Fruit fly (Drosophila melanogaster): ENCODE results near the gene RnrL.
A peak's percentile ranks its signal among the peaks of the same experiment; 100 is the strongest.

RnrL gene

DNA sequence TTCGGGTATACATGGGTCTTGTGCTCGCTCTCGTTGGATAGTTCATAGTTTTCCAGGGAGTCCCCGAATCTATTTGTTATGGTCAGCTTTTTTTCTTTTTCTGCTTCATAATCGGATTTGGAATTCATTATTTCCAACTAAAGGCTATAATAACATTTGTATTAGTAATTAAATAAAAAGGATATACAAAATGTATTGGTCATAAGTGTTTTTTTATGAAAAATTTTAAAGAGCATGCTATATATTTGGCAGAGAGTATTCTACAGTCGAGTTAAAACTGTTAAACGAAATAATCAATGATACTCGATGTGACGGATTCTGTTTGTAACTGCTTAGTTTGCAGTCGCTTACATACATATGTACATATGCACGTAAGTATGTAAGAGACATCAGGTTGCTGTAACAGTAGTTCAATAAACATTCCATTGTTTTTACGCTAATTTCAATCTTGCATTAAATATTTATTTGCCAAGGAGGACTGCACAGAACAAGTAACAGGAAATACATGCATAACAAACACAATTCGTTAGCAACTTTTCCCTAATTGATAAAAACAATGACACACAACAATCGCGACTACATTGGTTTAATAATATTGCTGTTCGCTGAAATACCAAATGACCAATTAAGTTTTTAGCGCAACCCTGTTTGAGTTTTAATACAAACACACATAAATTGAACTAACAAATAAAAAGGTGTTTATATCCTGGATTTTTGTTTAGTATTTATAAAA lies 28.5 kb downstream of the RnrL start:
- TF ChIP-seq kay (GFP tag; ENCODE audit: borderline replicate concordance) (peak; percentile 93), pad (GFP tag; optimal IDR thresholded peaks at IDR 0.05) (no peak), tj (GFP tag; optimal IDR thresholded peaks at IDR 0.05) (peak; percentile 30)

DNA sequence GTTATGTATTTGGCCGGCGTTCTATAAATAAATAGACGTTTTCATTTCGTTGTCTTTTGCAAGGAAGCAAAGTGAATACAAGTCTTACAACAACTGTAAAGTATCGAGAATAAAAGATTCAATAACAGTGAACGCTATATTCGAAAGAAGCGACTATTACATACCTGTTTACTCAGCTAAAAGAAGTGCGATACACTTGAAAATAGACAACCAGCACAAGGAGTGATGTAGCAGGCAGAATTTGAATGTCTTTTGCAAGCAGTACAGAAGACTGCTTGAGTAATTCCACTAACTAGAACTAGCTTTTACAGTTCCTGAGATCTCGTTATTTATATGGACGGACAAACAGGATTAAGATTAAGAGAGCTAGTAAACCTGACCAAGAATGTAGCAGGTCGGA lies 29.4 kb downstream of the RnrL start:
- peak; percentile 75 for TF ChIP-seq kay (GFP tag; ENCODE audit: borderline replicate concordance)
- no peak for TF ChIP-seq CG11617 (GFP tag; optimal IDR thresholded peaks at IDR 0.05)
- TF ChIP-seq CG33017 (tag; optimal IDR thresholded peaks at IDR 0.05), result no peak
- peak; percentile 4 for TF ChIP-seq tj (GFP tag; optimal IDR thresholded peaks at IDR 0.05)
- no peak for TF ChIP-seq Mnt (GFP tag; optimal IDR thresholded peaks at IDR 0.05)
- no peak for TF ChIP-seq CG12768 (GFP tag; optimal IDR thresholded peaks at IDR 0.05)
- no peak for TF ChIP-seq toe (GFP tag; optimal IDR thresholded peaks at IDR 0.05)
- no peak for TF ChIP-seq Hr96 (GFP tag; optimal IDR thresholded peaks at IDR 0.05)
- no peak for TF ChIP-seq Crg-1 (GFP tag; optimal IDR thresholded peaks at IDR 0.05)
- no peak for TF ChIP-seq pad (GFP tag; optimal IDR thresholded peaks at IDR 0.05)
- TF ChIP-seq CG1620 (GFP tag; optimal IDR thresholded peaks at IDR 0.05), result no peak

- TF ChIP-seq kay (GFP tag; ENCODE audit: borderline replicate concordance) (peak; percentile 93), CG7101 (tag; optimal IDR thresholded peaks at IDR 0.05) (no peak)
Observed at dm6 chr2L:10294798-10295669, 32.7 kb downstream of the RnrL start, which contains the start of gene Hand. Hand (minus strand) TSS chr2L:10295385.

DNA sequence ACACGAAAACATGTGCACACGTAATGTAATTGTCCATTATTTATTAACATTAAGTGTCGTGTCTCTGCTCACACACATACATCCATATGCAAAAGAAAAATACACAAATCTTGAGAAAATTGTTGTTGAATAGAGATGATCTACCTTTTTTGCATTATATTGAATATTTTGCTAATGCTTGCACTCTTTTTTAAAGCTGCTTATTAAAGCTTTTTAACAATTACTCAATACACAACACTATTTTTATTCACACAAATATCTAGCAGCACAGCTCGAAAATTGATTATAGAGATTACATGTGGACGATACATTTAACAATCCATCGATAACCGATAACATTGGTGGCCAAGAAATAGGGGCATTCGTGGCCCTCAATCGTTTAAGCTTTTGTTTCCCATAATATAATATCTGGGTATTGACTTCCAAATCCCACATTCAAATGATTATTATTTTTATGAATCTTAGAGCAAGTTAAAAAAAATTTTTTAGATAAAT lies 35.6 kb downstream of the RnrL start, which contains the start of gene Ufd4:
Ufd4 (minus strand) TSS at position 300 of the 495 bp plus-strand sequence.
- TF ChIP-seq Clk (GFP tag; optimal IDR thresholded peaks at IDR 0.05) (no peak), ovo (GFP tag; optimal IDR thresholded peaks at IDR 0.05) (no peak), CG5204 (GFP tag; optimal IDR thresholded peaks at IDR 0.05) (no peak), Mnt (GFP tag; optimal IDR thresholded peaks at IDR 0.05) (peak; percentile 56), CG7101 (tag; optimal IDR thresholded peaks at IDR 0.05) (peak; percentile 55), CG14711 (tag; optimal IDR thresholded peaks at IDR 0.05) (peak; percentile 58), cnc (optimal IDR thresholded peaks at IDR 0.05) (no peak), CG7045 (GFP tag; optimal IDR thresholded peaks at IDR 0.05) (peak; percentile 61), bab1 (GFP tag; optimal IDR thresholded peaks at IDR 0.05) (peak; percentile 68), CG1620 (GFP tag; optimal IDR thresholded peaks at IDR 0.05) (peak; percentile 14), Crg-1 (GFP tag; optimal IDR thresholded peaks at IDR 0.05) (no peak), pad (GFP tag; optimal IDR thresholded peaks at IDR 0.05) (no peak), tj (GFP tag; optimal IDR thresholded peaks at IDR 0.05) (peak; percentile 1), Hr96 (GFP tag; optimal IDR thresholded peaks at IDR 0.05) (no peak), CG11617 (GFP tag; optimal IDR thresholded peaks at IDR 0.05) (peak; percentile 53), CG33017 (tag; optimal IDR thresholded peaks at IDR 0.05) (peak; percentile 62), CG12768 (GFP tag; optimal IDR thresholded peaks at IDR 0.05) (peak; percentile 30), cic (GFP tag; optimal IDR thresholded peaks at IDR 0.05) (peak; percentile 14), kay (GFP tag; ENCODE audit: borderline replicate concordance) (no peak), toe (GFP tag; optimal IDR thresholded peaks at IDR 0.05) (no peak)

DNA sequence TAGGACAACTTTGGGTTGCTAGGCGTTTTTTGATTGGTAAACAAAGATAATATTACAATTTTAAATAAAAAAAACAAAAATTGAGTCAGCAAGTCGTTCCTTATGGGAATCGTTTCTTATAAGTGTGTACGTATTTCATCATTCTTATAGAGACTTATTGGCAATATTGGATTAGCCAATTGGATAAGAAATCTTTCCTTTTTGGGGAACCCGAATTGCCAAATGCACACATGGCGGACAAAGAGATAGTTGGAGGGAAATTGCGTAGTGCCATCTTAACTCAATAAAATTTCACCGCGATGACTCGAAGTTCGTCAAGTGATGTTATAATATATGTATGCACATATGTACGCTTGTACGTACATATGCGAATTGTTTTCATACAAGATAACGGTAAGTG lies 36.5 kb downstream of the RnrL start:
- TF ChIP-seq CG7045 (GFP tag; optimal IDR thresholded peaks at IDR 0.05) (no peak), kay (GFP tag; ENCODE audit: borderline replicate concordance) (peak; percentile 61)

DNA sequence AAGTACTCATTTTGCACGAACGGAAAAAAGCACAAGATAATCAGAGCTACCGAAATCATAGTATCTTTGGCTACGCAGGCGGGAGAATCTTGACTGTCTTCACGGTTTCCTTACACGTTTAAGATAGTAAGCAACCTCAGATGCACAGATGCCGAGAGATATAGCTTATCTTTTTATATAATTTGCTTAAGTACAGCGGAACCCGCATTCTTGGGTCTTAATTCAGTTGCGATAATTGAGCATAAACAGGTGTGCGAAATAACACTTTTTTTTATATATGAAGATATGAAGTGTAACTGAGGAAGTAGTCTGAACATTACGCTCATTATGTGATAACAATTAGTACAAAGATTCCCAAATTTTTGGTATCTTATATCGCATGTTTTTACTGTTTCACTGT lies 47.0 kb downstream of the RnrL start, which contains the start of gene CG34043:
CG34043 (minus strand) TSS at position 101 of the 400 bp plus-strand sequence.
- TF ChIP-seq kay (GFP tag; ENCODE audit: borderline replicate concordance) (no peak), cnc (optimal IDR thresholded peaks at IDR 0.05) (no peak), CG7101 (tag; optimal IDR thresholded peaks at IDR 0.05) (no peak), toe (GFP tag; optimal IDR thresholded peaks at IDR 0.05) (no peak), cic (GFP tag; optimal IDR thresholded peaks at IDR 0.05) (no peak)

DNA sequence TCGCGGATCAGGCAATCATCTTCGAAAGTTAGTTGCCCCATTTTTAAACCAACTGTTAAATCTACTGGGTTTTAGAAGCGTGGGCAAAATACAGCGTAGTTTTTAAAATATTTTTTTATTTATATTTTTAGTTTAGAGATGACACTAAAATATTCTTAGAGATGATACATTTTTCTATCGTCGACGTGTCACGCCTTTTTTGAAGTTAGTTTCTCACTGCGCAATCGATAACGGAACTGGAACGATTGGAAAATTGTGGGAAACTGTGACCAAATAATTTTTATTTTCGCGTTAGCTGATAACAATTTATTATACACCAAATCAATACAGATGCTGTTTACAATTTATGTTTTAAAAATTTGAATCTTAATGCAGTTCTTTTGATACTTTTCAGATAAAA lies 49.1 kb downstream of the RnrL start, which contains the start of gene Utx:
Utx (minus strand) TSS at position 154 of the 400 bp plus-strand sequence.
- TF ChIP-seq CG1620 (GFP tag; optimal IDR thresholded peaks at IDR 0.05) (peak; percentile 24), tj (GFP tag; optimal IDR thresholded peaks at IDR 0.05) (no peak), Mnt (GFP tag; optimal IDR thresholded peaks at IDR 0.05) (peak; percentile 5)
